Worm (Caenorhabditis elegans): Measurements from ENCODE around the gene tbb-4.
A peak's percentile ranks its signal among the peaks of the same experiment; 100 is the strongest.

DNA sequence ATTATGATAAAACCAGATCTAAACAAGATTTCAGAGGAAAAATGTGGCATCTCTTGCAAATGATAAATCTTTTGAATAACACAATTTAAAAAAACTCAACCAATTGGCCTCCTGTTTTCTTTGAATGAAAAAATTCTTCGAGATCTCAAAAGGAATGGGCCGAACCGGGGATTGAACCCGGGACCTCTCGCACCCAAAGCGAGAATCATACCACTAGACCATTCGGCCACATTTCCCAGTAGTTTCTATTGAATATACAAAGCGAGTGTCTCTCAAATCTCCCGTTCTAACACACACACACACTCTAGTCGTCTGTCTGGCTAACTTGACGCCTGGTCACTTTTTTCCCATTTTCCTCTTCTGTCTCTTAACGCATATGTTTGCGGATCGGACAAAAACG, 30.9 kb upstream of the tbb-4 start:
- peak; percentile 79 for TF ChIP-seq hmbx-1 (tag; optimal IDR thresholded peaks at IDR 0.05)
- no peak for TF ChIP-seq ama-1 (optimal IDR thresholded peaks at IDR 0.05)
- peak; percentile 90 for TF ChIP-seq tbx-11 (GFP tag; IDR thresholded peaks at IDR 0.05)
- TF ChIP-seq scrt-1 (GFP tag; IDR thresholded peaks at IDR 0.05) = peak; percentile 92
- peak; percentile 84 for TF ChIP-seq tbx-37 (GFP tag; conservative IDR thresholded peaks at IDR 0.05)
- peak; percentile 89 for TF ChIP-seq B0310.2 (tag; optimal IDR thresholded peaks at IDR 0.05)
- peak; percentile 96 for TF ChIP-seq pes-1 (GFP tag; IDR thresholded peaks at IDR 0.05)
- peak; percentile 72 for TF ChIP-seq ets-7 (tag; optimal IDR thresholded peaks at IDR 0.05)
- TF ChIP-seq sea-1 (GFP tag; conservative IDR thresholded peaks at IDR 0.05) = peak; percentile 91
- peak; percentile 94 for TF ChIP-seq F13C5.2 (tag; optimal IDR thresholded peaks at IDR 0.05)
- TF ChIP-seq hmg-4 (GFP tag; optimal IDR thresholded peaks at IDR 0.05) = peak; percentile 90
- TF ChIP-seq flt-1 (GFP tag; IDR thresholded peaks at IDR 0.05) = peak; percentile 93
- peak; percentile 45 for TF ChIP-seq tra-4 (tag; optimal IDR thresholded peaks at IDR 0.05)

Data from whole organism, early embryonic.